Worm (Caenorhabditis elegans) whole organism, early embryonic: ENCODE data around the gene mrpl-40.

Experiments
- B0310.2 ChIP-seq: sonication (generic microtip); optimal IDR thresholded peaks from 2 replicates; lab custom pipeline; 2016; ENCODE audit warnings: mild to moderate bottlenecking, missing genetic modification characterization, missing compliant biosample characterization
- F13C5.2 ChIP-seq: sonication (generic microtip); optimal IDR thresholded peaks from 2 replicates; lab custom pipeline; 2017; ENCODE audit warnings: mild to moderate bottlenecking, missing genetic modification characterization, inconsistent platforms, missing compliant biosample characterization
- aly-1 ChIP-seq: sonication (generic microtip); optimal IDR thresholded peaks from 2 replicates; lab custom pipeline; 2016; ENCODE audit warnings: missing genetic modification characterization, missing compliant biosample characterization
- ama-1 ChIP-seq: fragments of 150-350 bp; optimal IDR thresholded peaks from 2 replicates; lab custom pipeline; 2014
- ceh-13 ChIP-seq: fragments of 200-800 bp; sonication (Bioruptor generic); optimal IDR thresholded peaks from 2 replicates; lab custom pipeline; 2018; ENCODE audit warnings: mild to moderate bottlenecking, missing genetic modification characterization, missing compliant biosample characterization
- ceh-36 ChIP-seq: sonication (generic microtip); optimal IDR thresholded peaks from 2 replicates; lab custom pipeline; 2016; ENCODE audit warnings: missing genetic modification characterization, inconsistent platforms, missing compliant biosample characterization
- ets-7 ChIP-seq: sonication (generic microtip); optimal IDR thresholded peaks from 2 replicates; lab custom pipeline; 2016; ENCODE audit warnings: missing genotype, missing genetic modification characterization, missing compliant biosample characterization
- flt-1 ChIP-seq: fragments of 200-800 bp; sonication (Bioruptor generic); IDR thresholded peaks from 2 replicates; pipeline ENCODE4 v1.3.6; 2022; ENCODE audit warnings: missing genetic modification characterization, missing compliant biosample characterization
- hmbx-1 ChIP-seq: sonication (generic microtip); optimal IDR thresholded peaks from 2 replicates; lab custom pipeline; 2016; ENCODE audit warnings: mild to moderate bottlenecking, missing genetic modification characterization, missing compliant biosample characterization
- hmg-4 ChIP-seq: fragments of 200-800 bp; sonication (Bioruptor generic); optimal IDR thresholded peaks from 2 replicates; lab custom pipeline; 2018; ENCODE audit warnings: mild to moderate bottlenecking, missing genetic modification characterization, missing compliant biosample characterization
- hnd-1 ChIP-seq: sonication (generic microtip); optimal IDR thresholded peaks from 2 replicates; lab custom pipeline; 2016; ENCODE audit warnings: missing genetic modification characterization, missing compliant biosample characterization
- pes-1 ChIP-seq: fragments of 200-800 bp; sonication (Bioruptor generic); IDR thresholded peaks from 2 replicates; pipeline ENCODE4 v1.3.6; 2022; ENCODE audit warnings: missing genetic modification reagents, missing genetic modification characterization, missing compliant biosample characterization
- scrt-1 ChIP-seq: fragments of 200-800 bp; sonication (Bioruptor generic); IDR thresholded peaks from 2 replicates; pipeline ENCODE4 v1.3.6; 2022; ENCODE audit warnings: missing genetic modification characterization, missing compliant biosample characterization
- sea-1 ChIP-seq: fragments of 200-800 bp; sonication (Bioruptor generic); conservative IDR thresholded peaks from 2 replicates; pipeline ENCODE4 v1.3.6; 2022; ENCODE audit warnings: missing genetic modification characterization, missing compliant biosample characterization
- tbx-11 ChIP-seq: fragments of 200-800 bp; sonication (Bioruptor generic); IDR thresholded peaks from 2 replicates; pipeline ENCODE4 v1.3.6; 2022; ENCODE audit warnings: missing genetic modification characterization, missing compliant biosample characterization
- tbx-37 ChIP-seq: fragments of 200-800 bp; sonication (Bioruptor generic); conservative IDR thresholded peaks from 2 replicates; pipeline ENCODE4 v1.3.6; 2022; ENCODE audit warnings: missing genetic modification reagents, missing genetic modification characterization, missing compliant biosample characterization
- tra-4 ChIP-seq: sonication (generic microtip); optimal IDR thresholded peaks from 2 replicates; lab custom pipeline; 2017; ENCODE audit warnings: missing genetic modification characterization, missing compliant biosample characterization

Gene mrpl-40

DNA sequence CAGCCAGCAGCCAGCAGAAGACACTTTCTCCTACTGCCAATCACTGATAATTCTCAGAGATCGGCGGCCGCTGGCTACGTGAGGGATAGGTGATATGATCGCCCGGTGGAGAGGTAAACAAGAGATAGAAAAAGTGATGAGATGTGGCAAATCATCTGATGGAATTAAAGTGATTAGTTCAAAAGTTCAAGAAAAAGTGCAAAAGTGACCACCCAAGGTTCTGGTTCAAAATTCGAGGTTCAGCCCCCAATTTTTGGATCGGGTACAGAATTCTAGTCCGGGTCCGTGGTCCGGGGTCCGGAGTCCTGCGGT lies 21.8 kb upstream of the mrpl-40 start:
- TF ChIP-seq ceh-13 (GFP tag; lab: Kevin White, UChicago) (no peak), B0310.2 (tag; lab: Kevin White, UChicago) (no peak), tbx-11 (GFP tag; lab: Robert Waterston, UW) (no peak), F13C5.2 (tag; lab: Kevin White, UChicago) (no peak), hmg-4 (GFP tag; lab: Kevin White, UChicago) (no peak), scrt-1 (no peak), ceh-36 (tag; lab: Kevin White, UChicago) (no peak)

ce11 chrIII:66160-66559 lies 21.2 kb upstream of the mrpl-40 start, which contains the start of gene pck-1:
Gene pck-1, minus strand, starts transcription at chrIII:66260.
- TF ChIP-seq ama-1 (lab: Kevin White, UChicago) (no peak), tbx-11 (GFP tag; lab: Robert Waterston, UW) (no peak), hnd-1 (tag; lab: Kevin White, UChicago) (no peak), flt-1 (GFP tag; lab: Robert Waterston, UW) (no peak), aly-1 (tag; lab: Kevin White, UChicago) (no peak), tra-4 (tag; lab: Kevin White, UChicago) (no peak), hmg-4 (GFP tag; lab: Kevin White, UChicago) (no peak), B0310.2 (tag; lab: Kevin White, UChicago) (no peak), hmbx-1 (tag; lab: Kevin White, UChicago) (no peak), pes-1 (no peak), ceh-36 (tag; lab: Kevin White, UChicago) (no peak), ceh-13 (GFP tag; lab: Kevin White, UChicago) (no peak), ets-7 (tag; lab: Kevin White, UChicago) (no peak), F13C5.2 (tag; lab: Kevin White, UChicago) (no peak), sea-1 (GFP tag; lab: Robert Waterston, UW) (no peak), tbx-37 (no peak)

- TF ChIP-seq flt-1 (GFP tag; lab: Robert Waterston, UW): no peak
- no peak for TF ChIP-seq sea-1 (GFP tag; lab: Robert Waterston, UW)
- TF ChIP-seq ceh-36 (tag; lab: Kevin White, UChicago): no peak
Observed at ce11 chrIII:67025-67424, 20.3 kb upstream of the mrpl-40 start.

DNA sequence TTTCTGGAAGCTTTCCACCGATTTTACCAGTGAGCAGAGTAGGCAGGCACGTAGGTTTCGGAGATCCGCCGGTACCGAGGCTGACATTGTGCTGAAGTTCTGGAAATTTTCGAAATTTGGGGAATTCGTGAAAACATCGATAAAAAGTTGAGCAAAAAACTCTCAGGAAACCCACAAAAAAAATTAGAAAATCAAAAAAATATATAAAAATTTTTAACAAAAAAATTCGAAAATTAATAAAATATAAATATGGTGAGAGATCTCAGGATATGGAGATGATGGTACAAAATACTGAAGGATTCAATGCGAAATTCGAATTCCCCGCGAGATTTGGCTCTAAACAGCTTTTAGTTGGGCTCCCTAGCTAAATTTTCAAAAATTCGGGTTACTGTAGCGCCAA lies 17.7 kb upstream of the mrpl-40 start, which contains the start of gene spt-4:
Gene spt-4, minus strand, starts transcription at position 101 of the 400 bp plus-strand sequence.
- TF ChIP-seq tbx-37 (no peak), F13C5.2 (tag; lab: Kevin White, UChicago) (no peak), hnd-1 (tag; lab: Kevin White, UChicago) (no peak), hmg-4 (GFP tag; lab: Kevin White, UChicago) (no peak), sea-1 (GFP tag; lab: Robert Waterston, UW) (no peak), pes-1 (no peak), scrt-1 (no peak), ceh-36 (tag; lab: Kevin White, UChicago) (no peak), aly-1 (tag; lab: Kevin White, UChicago) (no peak), ama-1 (lab: Kevin White, UChicago) (no peak), ets-7 (tag; lab: Kevin White, UChicago) (no peak), tra-4 (tag; lab: Kevin White, UChicago) (no peak), tbx-11 (GFP tag; lab: Robert Waterston, UW) (no peak), flt-1 (GFP tag; lab: Robert Waterston, UW) (no peak), hmbx-1 (tag; lab: Kevin White, UChicago) (no peak)

- TF ChIP-seq tbx-11 (GFP tag; lab: Robert Waterston, UW) (no peak), hmbx-1 (tag; lab: Kevin White, UChicago) (no peak), aly-1 (tag; lab: Kevin White, UChicago) (no peak), ama-1 (lab: Kevin White, UChicago) (no peak), tra-4 (tag; lab: Kevin White, UChicago) (no peak), tbx-37 (no peak), pes-1 (no peak), F13C5.2 (tag; lab: Kevin White, UChicago) (no peak), flt-1 (GFP tag; lab: Robert Waterston, UW) (no peak), hmg-4 (GFP tag; lab: Kevin White, UChicago) (no peak), B0310.2 (tag; lab: Kevin White, UChicago) (no peak), sea-1 (GFP tag; lab: Robert Waterston, UW) (no peak), ceh-13 (GFP tag; lab: Kevin White, UChicago) (no peak)
Observed at ce11 chrIII:72078-72477, 15.3 kb upstream of the mrpl-40 start.

DNA sequence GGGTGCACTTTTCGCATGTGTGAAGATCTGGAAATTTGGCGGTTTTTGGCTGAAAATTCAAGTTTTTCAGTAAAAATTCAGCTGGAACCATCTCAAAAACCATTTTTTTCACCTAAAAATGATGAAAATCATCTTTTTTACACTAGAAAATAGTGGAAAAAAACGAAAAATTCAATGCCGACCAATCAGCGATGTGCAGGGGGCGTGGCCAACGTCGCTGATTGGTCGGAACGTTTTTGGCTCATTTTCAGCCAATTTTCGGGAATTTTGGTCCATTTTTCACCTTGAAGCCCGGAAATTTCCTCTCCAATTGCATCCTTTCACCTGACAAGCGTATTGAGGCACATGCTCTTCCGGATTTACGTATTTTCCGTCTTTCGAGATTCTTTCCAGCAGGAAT lies 3.0 kb upstream of the mrpl-40 start:
- TF ChIP-seq tbx-37 (no peak), aly-1 (tag; lab: Kevin White, UChicago) (no peak), tra-4 (tag; lab: Kevin White, UChicago) (no peak), hnd-1 (tag; lab: Kevin White, UChicago) (no peak), scrt-1 (no peak), sea-1 (GFP tag; lab: Robert Waterston, UW) (no peak), ceh-13 (GFP tag; lab: Kevin White, UChicago) (no peak), hmg-4 (GFP tag; lab: Kevin White, UChicago) (no peak), ceh-36 (tag; lab: Kevin White, UChicago) (no peak), tbx-11 (GFP tag; lab: Robert Waterston, UW) (no peak), ama-1 (lab: Kevin White, UChicago) (no peak), F13C5.2 (tag; lab: Kevin White, UChicago) (no peak), hmbx-1 (tag; lab: Kevin White, UChicago) (no peak), flt-1 (GFP tag; lab: Robert Waterston, UW) (no peak), B0310.2 (tag; lab: Kevin White, UChicago) (no peak), ets-7 (tag; lab: Kevin White, UChicago) (no peak), pes-1 (no peak)

ce11 chrIII:86316-86715 lies 1.0 kb upstream of the mrpl-40 start, which contains the start of gene attf-3:
Gene attf-3, minus strand, starts transcription at chrIII:86384.
- TF ChIP-seq B0310.2 (tag; lab: Kevin White, UChicago): no peak
- no peak for TF ChIP-seq ama-1 (lab: Kevin White, UChicago)
- no peak for TF ChIP-seq hmbx-1 (tag; lab: Kevin White, UChicago)
- TF ChIP-seq hnd-1 (tag; lab: Kevin White, UChicago): no peak
- TF ChIP-seq ceh-36 (tag; lab: Kevin White, UChicago): no peak
- TF ChIP-seq F13C5.2 (tag; lab: Kevin White, UChicago): peak; percentile 66
- no peak for TF ChIP-seq tra-4 (tag; lab: Kevin White, UChicago)
